Worm (Caenorhabditis elegans): Measurements from ENCODE around the gene fipr-19.

Gene fipr-19

ce11 chrIII:7499421-7499902, 40.7 kb upstream of the fipr-19 start, which contains the start of the genes C07H6.9 and sap-140 (continued):
- TF ChIP-seq ztf-6 (GFP tag; IDR thresholded peaks at IDR 0.05) = no peak
- no peak for TF ChIP-seq dpff-1 (tag; optimal IDR thresholded peaks at IDR 0.05)
- no peak for TF ChIP-seq nfya-2 (GFP tag; IDR thresholded peaks at IDR 0.05)
- no peak for TF ChIP-seq unc-62 (GFP tag; optimal IDR thresholded peaks at IDR 0.05)
- no peak for TF ChIP-seq lin-26 (GFP tag; IDR thresholded peaks at IDR 0.05)
- TF ChIP-seq T07F8.4 (tag; optimal IDR thresholded peaks at IDR 0.05) = no peak
- peak; percentile 38; the same call in 1 of the 2 replicates for TF ChIP-seq B0336.3 (GFP tag; IDR thresholded peaks at IDR 0.05)
- TF ChIP-seq ceh-27 (GFP tag; optimal IDR thresholded peaks at IDR 0.05) = no peak
- no peak for TF ChIP-seq Y95B8A.8 (GFP tag; IDR thresholded peaks at IDR 0.05)
- no peak for TF ChIP-seq F55B11.4 (tag; optimal IDR thresholded peaks at IDR 0.05; ENCODE audit: borderline replicate concordance, insufficient read depth)
- no peak for TF ChIP-seq bed-2 (GFP tag; IDR thresholded peaks at IDR 0.05)
- TF ChIP-seq lsy-27 (tag; optimal IDR thresholded peaks at IDR 0.05; ENCODE audit: borderline replicate concordance, insufficient read depth) = no peak
- peak; percentile 83 for TF ChIP-seq dox-1 (GFP tag; IDR thresholded peaks at IDR 0.05)
- TF ChIP-seq egl-44 (GFP tag; IDR thresholded peaks at IDR 0.05) = no peak
- peak; percentile 79 for TF ChIP-seq mcd-1 (GFP tag; IDR thresholded peaks at IDR 0.05)
- TF ChIP-seq F57C9.4 (tag; optimal IDR thresholded peaks at IDR 0.05) = no peak
- no peak for TF ChIP-seq hlh-26 (GFP tag; conservative IDR thresholded peaks at IDR 0.05)
- no peak for TF ChIP-seq let-526 (GFP tag; IDR thresholded peaks at IDR 0.05)
- peak; percentile 18 for TF ChIP-seq snpc-1.1 (tag; optimal IDR thresholded peaks at IDR 0.05; ENCODE audit: insufficient read depth)
- TF ChIP-seq Y67H2A.10 (GFP tag; conservative IDR thresholded peaks at IDR 0.05) = no peak
- peak; percentile 90 for TF ChIP-seq lin-54 (GFP tag; optimal IDR thresholded peaks at IDR 0.05)
- TF ChIP-seq athp-1 (tag; optimal IDR thresholded peaks at IDR 0.05) = no peak
- no peak for TF ChIP-seq B0261.1 (tag; optimal IDR thresholded peaks at IDR 0.05)
- no peak for TF ChIP-seq nhr-90 (tag; optimal IDR thresholded peaks at IDR 0.05)
- no peak for TF ChIP-seq egl-18 (GFP tag; IDR thresholded peaks at IDR 0.05)
- TF ChIP-seq egrh-3 (GFP tag; IDR thresholded peaks at IDR 0.05) = no peak
- TF ChIP-seq ztf-28 (GFP tag; IDR thresholded peaks at IDR 0.05) = no peak
- no peak for TF ChIP-seq nhr-27 (tag; optimal IDR thresholded peaks at IDR 0.05)
- no peak for TF ChIP-seq ceh-40 (GFP tag; IDR thresholded peaks at IDR 0.05)
- TF ChIP-seq let-607 (tag; optimal IDR thresholded peaks at IDR 0.05) = peak in 1 of 2 experiments; percentile 14
- TF ChIP-seq tbx-9 (tag; optimal IDR thresholded peaks at IDR 0.05; ENCODE audit: borderline replicate concordance) = no peak
- no peak for TF ChIP-seq ZK185.1 (tag; optimal IDR thresholded peaks at IDR 0.05; ENCODE audit: poor library complexity, severe bottlenecking)
- TF ChIP-seq lir-1 (GFP tag; conservative IDR thresholded peaks at IDR 0.05) = no peak
- no peak for TF ChIP-seq madf-10 (tag; optimal IDR thresholded peaks at IDR 0.05)
- no peak for TF ChIP-seq Y56A3A.18 (GFP tag; IDR thresholded peaks at IDR 0.05)
- peak; percentile 67 for TF ChIP-seq D2030.7 (GFP tag; IDR thresholded peaks at IDR 0.05)
- TF ChIP-seq madf-3 (GFP tag; IDR thresholded peaks at IDR 0.05) = peak; percentile 72; the same call in 1 of the 2 replicates
- TF ChIP-seq Y53F4B.3 (GFP tag; IDR thresholded peaks at IDR 0.05) = no peak
- no peak for TF ChIP-seq F39B2.1 (GFP tag; IDR thresholded peaks at IDR 0.05)
- TF ChIP-seq ztf-25 (GFP tag; IDR thresholded peaks at IDR 0.05) = no peak

Data from whole organism, young adult.